Worm (Caenorhabditis elegans): ENCODE data around the gene vha-7.

ce11 chrIV:12698880-12699279 is 58.6 kb downstream of the vha-7 start:
- TF ChIP-seq ztf-4 (tag; optimal IDR thresholded peaks at IDR 0.05) (no peak), elt-3 (tag; optimal IDR thresholded peaks at IDR 0.05) (no peak), nhr-23 (tag; optimal IDR thresholded peaks at IDR 0.05) (no peak), nhr-43 (tag; optimal IDR thresholded peaks at IDR 0.05; ENCODE audit: poor library complexity, severe bottlenecking) (no peak), elt-2 (tag; optimal IDR thresholded peaks at IDR 0.05) (peak; percentile 90)
